Fruit fly (Drosophila melanogaster) whole organism, embryonic: ENCODE results near the gene Sdic2.

ENCODE experiments used
- Antp ChIP-seq: fragments of 200-800 bp; sonication (Bioruptor generic); optimal IDR thresholded peaks from 3 replicates; lab custom pipeline; 2016; ENCODE audit warnings: missing biosample characterization, missing genetic modification characterization
- Asciz ChIP-seq: fragments of 200-800 bp; sonication (Bioruptor generic); optimal IDR thresholded peaks from 2 replicates; lab custom pipeline; 2017; ENCODE audit warnings: missing biosample characterization, mild to moderate bottlenecking, missing genetic modification characterization, missing genetic modification reagents
- Atf6 ChIP-seq: fragments of 200-800 bp; sonication (Bioruptor generic); IDR thresholded peaks from 2 replicates; pipeline ENCODE4 v1.3.6; 2022; ENCODE audit warnings: missing biosample characterization, missing genetic modification characterization
- B-H1 ChIP-seq: fragments of 200-800 bp; sonication (Bioruptor generic); IDR thresholded peaks from 3 replicates; pipeline ENCODE4 v1.3.6; 2022; ENCODE audit warnings: missing biosample characterization, missing genetic modification characterization
- CG10321 ChIP-seq: fragments of 200-800 bp; sonication (Bioruptor generic); IDR thresholded peaks from 2 replicates; pipeline ENCODE4 v1.3.6; 2022; ENCODE audit warnings: missing biosample characterization, missing genetic modification characterization
- CG11696 ChIP-seq: fragments of 200-800 bp; sonication (Bioruptor generic); IDR thresholded peaks from 2 replicates; pipeline ENCODE4 v1.3.6; 2022; ENCODE audit warnings: missing biosample characterization, missing genetic modification characterization
- CG12236 ChIP-seq: fragments of 200-800 bp; sonication (Bioruptor generic); optimal IDR thresholded peaks from 2 replicates; lab custom pipeline; 2016; ENCODE audit warnings: missing biosample characterization, missing genetic modification characterization
- CG12391 ChIP-seq: fragments of 200-800 bp; sonication (Bioruptor generic); optimal IDR thresholded peaks from 3 replicates; lab custom pipeline; 2018; ENCODE audit warnings: missing biosample characterization, mild to moderate bottlenecking, missing genetic modification characterization, moderate library complexity
- CG13123 ChIP-seq: fragments of 200-800 bp; sonication (Bioruptor generic); optimal IDR thresholded peaks from 2 replicates; lab custom pipeline; 2016; ENCODE audit warnings: missing biosample characterization, missing genetic modification characterization
- CG14014 ChIP-seq: fragments of 200-800 bp; sonication (Bioruptor generic); IDR thresholded peaks from 2 replicates; pipeline ENCODE4 v1.3.6; 2022; ENCODE audit warnings: missing biosample characterization, missing genetic modification characterization
- CG14965 ChIP-seq: fragments of 200-800 bp; sonication (Bioruptor generic); optimal IDR thresholded peaks from 2 replicates; lab custom pipeline; 2016; ENCODE audit warnings: missing biosample characterization, missing genetic modification characterization, borderline replicate concordance
- CG15073 ChIP-seq: fragments of 200-800 bp; sonication (Bioruptor generic); optimal IDR thresholded peaks from 2 replicates; lab custom pipeline; 2016; ENCODE audit warnings: missing biosample characterization, missing genetic modification characterization
- CG16815 ChIP-seq: fragments of 200-800 bp; sonication (Bioruptor generic); optimal IDR thresholded peaks from 3 replicates; lab custom pipeline; 2017; ENCODE audit warnings: missing biosample characterization, mild to moderate bottlenecking, missing genetic modification characterization
- CG17361 ChIP-seq: fragments of 200-800 bp; sonication (Bioruptor generic); IDR thresholded peaks from 3 replicates; pipeline ENCODE4 v1.3.6; 2022; ENCODE audit warnings: missing biosample characterization, missing genetic modification characterization
- CG17385 ChIP-seq: fragments of 200-800 bp; sonication (Bioruptor generic); optimal IDR thresholded peaks from 3 replicates; lab custom pipeline; 2018; ENCODE audit warnings: missing biosample characterization, mild to moderate bottlenecking, missing genetic modification characterization
- CG17568 ChIP-seq: fragments of 200-800 bp; sonication (Bioruptor generic); optimal IDR thresholded peaks from 2 replicates; lab custom pipeline; 2018; ENCODE audit warnings: missing biosample characterization, mild to moderate bottlenecking, missing genetic modification characterization, moderate library complexity
- CG17829 ChIP-seq: fragments of 200-800 bp; optimal IDR thresholded peaks from 2 replicates; lab custom pipeline; 2019; ENCODE audit warnings: missing biosample characterization, mild to moderate bottlenecking, missing genetic modification characterization, moderate library complexity
- CG1832 ChIP-seq: fragments of 200-800 bp; sonication (Bioruptor generic); optimal IDR thresholded peaks from 2 replicates; lab custom pipeline; 2017; ENCODE audit warnings: missing biosample characterization, mild to moderate bottlenecking, missing genetic modification characterization, inconsistent platforms
- CG30403 ChIP-seq: fragments of 200-800 bp; sonication (Bioruptor generic); optimal IDR thresholded peaks from 3 replicates; lab custom pipeline; 2016; ENCODE audit warnings: missing biosample characterization, missing genetic modification characterization
- CG32767 ChIP-seq: fragments of 200-800 bp; sonication (Bioruptor generic); IDR thresholded peaks from 2 replicates; pipeline ENCODE4 v1.3.6; 2022; ENCODE audit warnings: missing biosample characterization, missing genetic modification characterization
- CG34422 ChIP-seq: fragments of 200-800 bp; sonication (Bioruptor generic); IDR thresholded peaks from 3 replicates; pipeline ENCODE4 v1.3.6; 2022; ENCODE audit warnings: missing biosample characterization, missing genetic modification characterization
- CG6683 ChIP-seq: fragments of 200-800 bp; sonication (Bioruptor generic); optimal IDR thresholded peaks from 2 replicates; lab custom pipeline; 2017; ENCODE audit warnings: missing biosample characterization, mild to moderate bottlenecking, missing genetic modification characterization, missing genetic modification reagents
- CG7745 ChIP-seq: fragments of 200-800 bp; sonication (Bioruptor generic); optimal IDR thresholded peaks from 2 replicates; lab custom pipeline; 2018; ENCODE audit warnings: missing biosample characterization, mild to moderate bottlenecking, missing genetic modification characterization, moderate library complexity
- CG8359 ChIP-seq: fragments of 200-800 bp; sonication (Bioruptor generic); optimal IDR thresholded peaks from 2 replicates; lab custom pipeline; 2017; ENCODE audit warnings: missing biosample characterization, mild to moderate bottlenecking, missing genetic modification characterization, borderline replicate concordance
- CG9215 ChIP-seq: fragments of 200-800 bp; sonication (Bioruptor generic); IDR thresholded peaks from 2 replicates; pipeline ENCODE4 v1.3.6; 2022; ENCODE audit warnings: missing biosample characterization, missing genetic modification characterization
- Dp ChIP-seq: fragments of 200-800 bp; sonication (Bioruptor generic); optimal IDR thresholded peaks from 2 replicates; lab custom pipeline; 2018; ENCODE audit warnings: missing biosample characterization, mild to moderate bottlenecking, missing genetic modification characterization, moderate library complexity
- ERR ChIP-seq: fragments of 200-800 bp; sonication (Bioruptor generic); optimal IDR thresholded peaks from 2 replicates; lab custom pipeline; 2016; ENCODE audit warnings: missing biosample characterization, missing genetic modification characterization
- Fer2 ChIP-seq: fragments of 200-800 bp; sonication (Bioruptor generic); optimal IDR thresholded peaks from 2 replicates; lab custom pipeline; 2018; ENCODE audit warnings: missing biosample characterization, mild to moderate bottlenecking, missing genetic modification characterization, moderate library complexity
- H2.0 ChIP-seq: fragments of 200-800 bp; sonication (Bioruptor generic); IDR thresholded peaks from 2 replicates; pipeline ENCODE4 v1.3.6; 2022; ENCODE audit warnings: missing biosample characterization, missing genetic modification characterization
- HLH3B ChIP-seq: fragments of 200-800 bp; sonication (Bioruptor generic); IDR thresholded peaks from 2 replicates; pipeline ENCODE4 v1.3.6; 2022; ENCODE audit warnings: missing biosample characterization, missing genetic modification characterization
- Lim3 ChIP-seq: fragments of 200-800 bp; sonication (Bioruptor generic); IDR thresholded peaks from 2 replicates; pipeline ENCODE4 v1.3.6; 2022; ENCODE audit warnings: missing biosample characterization, missing genetic modification characterization
- NK7.1 ChIP-seq: fragments of 200-800 bp; sonication (Bioruptor generic); optimal IDR thresholded peaks from 3 replicates; lab custom pipeline; 2016; ENCODE audit warnings: missing biosample characterization, missing genetic modification characterization
- Oaz ChIP-seq: fragments of 200-800 bp; sonication (Bioruptor generic); IDR thresholded peaks from 2 replicates; pipeline ENCODE4 v1.3.6; 2022; ENCODE audit warnings: missing biosample characterization, missing genetic modification characterization
- Pdp1 ChIP-seq, 2 experiments: fragments of 200-800 bp; sonication (Bioruptor generic); optimal IDR thresholded peaks; 3 replicates each; lab custom pipeline; 2016; ENCODE audit warnings: missing biosample characterization in 2 of 2, missing genetic modification characterization in 2 of 2, mild to moderate bottlenecking in 1 of 2, moderate library complexity in 1 of 2
- ase ChIP-seq: fragments of 200-800 bp; sonication (Bioruptor generic); IDR thresholded peaks from 3 replicates; pipeline ENCODE4 v1.3.6; 2022; ENCODE audit warnings: missing biosample characterization, missing genetic modification characterization
- chinmo ChIP-seq: fragments of 200-800 bp; sonication (Bioruptor generic); IDR thresholded peaks from 4 replicates; pipeline ENCODE4 v1.3.6; 2022; ENCODE audit warnings: missing biosample characterization, missing genetic modification characterization; ENCODE audit not compliant: partially characterized antibody
- cwo ChIP-seq: fragments of 200-800 bp; sonication (Bioruptor generic); optimal IDR thresholded peaks from 3 replicates; lab custom pipeline; 2017; ENCODE audit warnings: missing biosample characterization, missing genetic modification characterization, mild to moderate bottlenecking, moderate library complexity, missing genetic modification reagents
- dm ChIP-seq: fragments of 200-800 bp; sonication (Bioruptor generic); optimal IDR thresholded peaks from 3 replicates; lab custom pipeline; 2016; ENCODE audit warnings: missing biosample characterization, missing genetic modification characterization
- gsb-n ChIP-seq: fragments of 200-800 bp; sonication (Bioruptor generic); optimal IDR thresholded peaks from 3 replicates; lab custom pipeline; 2018; ENCODE audit warnings: missing biosample characterization, mild to moderate bottlenecking, missing genetic modification characterization
- gt ChIP-seq: fragments of 200-800 bp; sonication (Bioruptor generic); IDR thresholded peaks from 2 replicates; pipeline ENCODE4 v1.3.6; 2022; ENCODE audit warnings: missing biosample characterization, missing genetic modification characterization
- ind ChIP-seq: fragments of 200-800 bp; sonication (Bioruptor generic); optimal IDR thresholded peaks from 3 replicates; lab custom pipeline; 2016; ENCODE audit warnings: missing biosample characterization, missing genetic modification characterization
- kah ChIP-seq: fragments of 200-800 bp; sonication (Bioruptor generic); optimal IDR thresholded peaks from 2 replicates; lab custom pipeline; 2018; ENCODE audit warnings: missing biosample characterization, mild to moderate bottlenecking, missing genetic modification characterization
- lola ChIP-seq, 3 experiments: fragments of >200 bp in 2 of 3; fragments of 200-800 bp in 1 of 3; sonication (Bioruptor generic) in 1 of 3; optimal IDR thresholded peaks; 2 replicates each; lab custom pipeline; 2017 to 2019; ENCODE audit warnings: missing biosample characterization in 3 of 3, missing genetic modification characterization in 3 of 3, mild to moderate bottlenecking in 1 of 3, moderate library complexity in 1 of 3
- mirr ChIP-seq: fragments of 200-800 bp; sonication (Bioruptor generic); optimal IDR thresholded peaks from 3 replicates; lab custom pipeline; 2018; ENCODE audit warnings: missing biosample characterization, mild to moderate bottlenecking, missing genetic modification characterization
- sens-2 ChIP-seq: fragments of 200-800 bp; sonication (Bioruptor generic); IDR thresholded peaks from 2 replicates; pipeline ENCODE4 v1.3.6; 2022; ENCODE audit warnings: missing biosample characterization, missing genetic modification characterization
- slbo ChIP-seq: fragments of 200-800 bp; sonication (Bioruptor generic); IDR thresholded peaks from 2 replicates; pipeline ENCODE4 v1.3.6; 2022; ENCODE audit warnings: missing biosample characterization, missing genetic modification characterization
- so ChIP-seq: fragments of 200-800 bp; sonication (Bioruptor generic); IDR thresholded peaks from 3 replicates; pipeline ENCODE4 v1.3.6; 2022; ENCODE audit warnings: missing biosample characterization, missing genetic modification characterization
- tna ChIP-seq: fragments of 200-800 bp; sonication (Bioruptor generic); IDR thresholded peaks from 2 replicates; pipeline ENCODE4 v1.3.6; 2022; ENCODE audit warnings: missing biosample characterization, missing genetic modification characterization; ENCODE audit not compliant: partially characterized antibody
- vnd ChIP-seq: fragments of 200-800 bp; sonication (Bioruptor generic); IDR thresholded peaks from 3 replicates; pipeline ENCODE4 v1.3.6; 2022; ENCODE audit warnings: missing biosample characterization, missing genetic modification characterization; ENCODE audit not compliant: partially characterized antibody
- vvl ChIP-seq: fragments of 200-800 bp; sonication (Bioruptor generic); IDR thresholded peaks from 2 replicates; pipeline ENCODE4 v1.3.6; 2022; ENCODE audit warnings: missing biosample characterization, missing genetic modification characterization

Sdic2 gene

dm6 chrX:20173464-20173995 is 12.8 kb downstream of the Sdic2 start, which contains the start of gene AnxB10 (continued):
- TF ChIP-seq slbo (GFP tag; lab: Robert Waterston, UW), result peak; percentile 54
- TF ChIP-seq CG34422 (GFP tag; lab: Robert Waterston, UW), result peak; percentile 46; the same call in 1 of the 3 replicates
- 0 out of 2 replicates have a peak, but pooled peaks have one; percentile 25 for TF ChIP-seq CG14014 (GFP tag; lab: Robert Waterston, UW)
- TF ChIP-seq Asciz (GFP tag; lab: Kevin White, UChicago), result peak; percentile 63
- TF ChIP-seq CG10321, result no peak
- no peak for TF ChIP-seq CG8359
- no peak for TF ChIP-seq mirr (GFP tag; lab: Kevin White, UChicago)
- no peak for TF ChIP-seq chinmo (GFP tag; lab: Robert Waterston, UW)
- no peak for TF ChIP-seq CG11696
- peak; percentile 14 for TF ChIP-seq gsb-n (tag; lab: Kevin White, UChicago)
- TF ChIP-seq cwo (GFP tag; lab: Kevin White, UChicago), result peak; percentile 58
- TF ChIP-seq sens-2 (GFP tag; lab: Robert Waterston, UW), result no peak
- TF ChIP-seq CG17829 (tag; lab: Kevin White, UChicago), result peak; percentile 58
- TF ChIP-seq CG17568 (GFP tag; lab: Kevin White, UChicago), result no peak
- TF ChIP-seq Oaz (GFP tag; lab: Robert Waterston, UW), result no peak
- no peak for TF ChIP-seq Lim3 (GFP tag; lab: Robert Waterston, UW)
- peak; percentile 36; the same call in 1 of the 2 replicates for TF ChIP-seq Atf6 (GFP tag; lab: Robert Waterston, UW)
- TF ChIP-seq vvl, result peak; percentile 58
- peak; percentile 23 for TF ChIP-seq CG6683 (GFP tag; lab: Kevin White, UChicago)
- TF ChIP-seq CG7745 (tag; lab: Kevin White, UChicago), result no peak
- TF ChIP-seq CG32767 (GFP tag; lab: Robert Waterston, UW), result 0 out of 2 replicates have a peak, but pooled peaks have one; percentile 18
- TF ChIP-seq so (GFP tag; lab: Robert Waterston, UW), result peak; percentile 51; the same call in 1 of the 3 replicates
- TF ChIP-seq gt (GFP tag; lab: Robert Waterston, UW), result no peak
- no peak for TF ChIP-seq ase (GFP tag; lab: Robert Waterston, UW)
- TF ChIP-seq CG30403 (GFP tag; lab: Kevin White, UChicago), result peak; percentile 65
- peak; percentile 29; the same call in 1 of the 2 replicates for TF ChIP-seq CG9215 (GFP tag; lab: Robert Waterston, UW)
- peak; percentile 46 for TF ChIP-seq CG12391
- TF ChIP-seq dm (GFP tag; lab: Kevin White, UChicago), result no peak
- TF ChIP-seq Dp (GFP tag; lab: Kevin White, UChicago), result no peak
- TF ChIP-seq B-H1 (GFP tag; lab: Robert Waterston, UW), result no peak; the same call in 2 of the 3 replicates
- TF ChIP-seq ERR (GFP tag; lab: Kevin White, UChicago), result no peak
- TF ChIP-seq vnd, result no peak
- TF ChIP-seq CG15073 (GFP tag; lab: Kevin White, UChicago), result no peak
- TF ChIP-seq ind, result peak; percentile 73
- no peak for TF ChIP-seq CG13123 (GFP tag; lab: Kevin White, UChicago)
- no peak for TF ChIP-seq Antp (GFP tag; lab: Kevin White, UChicago)
- TF ChIP-seq NK7.1 (GFP tag; lab: Kevin White, UChicago), result no peak
- no peak for TF ChIP-seq CG12236 (GFP tag; lab: Kevin White, UChicago)
- TF ChIP-seq CG16815, result no peak
- peak; percentile 6 for TF ChIP-seq Fer2 (tag; lab: Kevin White, UChicago)
- no peak for TF ChIP-seq H2.0 (GFP tag; lab: Robert Waterston, UW)
- peak; percentile 39 for TF ChIP-seq CG17385 (GFP tag; lab: Kevin White, UChicago)
- peak; percentile 56; the same call in 1 of the 2 replicates for TF ChIP-seq HLH3B (GFP tag; lab: Robert Waterston, UW)
- TF ChIP-seq tna (GFP tag; lab: Robert Waterston, UW), result no peak
- TF ChIP-seq kah (GFP tag; lab: Kevin White, UChicago), result no peak
- TF ChIP-seq CG14965 (GFP tag; lab: Kevin White, UChicago), result no peak
- peak; percentile 81 for TF ChIP-seq CG17361 (GFP tag; lab: Robert Waterston, UW)
- TF ChIP-seq CG1832 (GFP tag; lab: Kevin White, UChicago), result no peak
- TF ChIP-seq Pdp1 (GFP tag; optimal IDR thresholded peaks at IDR 0.05; lab: Kevin White, UChicago), result peak; percentile 37 to 58
- TF ChIP-seq lola (GFP tag; optimal IDR thresholded peaks at IDR 0.05; lab: Kevin White, UChicago), result peak in 1 of 3 experiments; percentile 30
